Worm (Caenorhabditis elegans): ENCODE results near the gene T07C4.12.

The T07C4.12 gene

DNA sequence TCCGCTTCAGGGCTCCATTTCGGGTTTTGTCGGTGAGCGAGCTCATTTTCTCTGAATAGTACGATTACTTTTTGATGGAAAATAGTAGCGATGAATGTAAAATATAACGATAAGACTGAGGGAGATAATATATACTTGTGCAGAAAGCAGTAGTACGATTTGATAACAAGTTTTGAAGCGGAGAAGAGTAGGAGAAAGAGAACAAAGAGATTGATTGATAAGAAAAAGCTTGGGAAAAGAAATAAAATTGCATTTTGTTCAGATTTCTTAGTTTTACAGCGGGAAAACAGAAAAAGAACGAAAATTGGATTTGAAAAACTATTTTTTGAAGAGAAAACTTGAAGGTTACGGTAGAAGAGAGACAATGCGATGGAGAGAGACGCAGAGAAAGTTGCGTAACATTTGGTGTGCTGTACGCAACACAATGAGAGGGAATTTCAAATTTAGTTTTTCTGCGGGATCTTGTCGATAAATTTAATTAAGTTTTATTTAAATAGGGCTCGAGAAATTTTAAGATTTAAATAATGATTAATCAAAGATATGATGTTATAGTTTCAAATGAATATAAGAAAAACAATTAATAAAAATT lies 25.2 kb upstream of the T07C4.12 start, which contains the start of gene umps-1:
umps-1 (minus strand) TSS at position 51 of the 589 bp plus-strand sequence.
- no peak for TF ChIP-seq ama-1 (optimal IDR thresholded peaks at IDR 0.05)
- no peak for TF ChIP-seq peb-1 (tag; optimal IDR thresholded peaks at IDR 0.05)
- TF ChIP-seq fos-1 (tag; optimal IDR thresholded peaks at IDR 0.05) = peak; percentile 50
- peak; percentile 82 for TF ChIP-seq unc-55 (GFP tag; optimal IDR thresholded peaks at IDR 0.05)
- no peak for TF ChIP-seq mbf-1 (tag; optimal IDR thresholded peaks at IDR 0.05)
- TF ChIP-seq nhr-11 (tag; optimal IDR thresholded peaks at IDR 0.05) = no peak
- TF ChIP-seq ztf-4 (tag; optimal IDR thresholded peaks at IDR 0.05) = no peak
- TF ChIP-seq Y55F3AM.14 (GFP tag; optimal IDR thresholded peaks at IDR 0.05) = no peak
- TF ChIP-seq mdl-1 (tag; optimal IDR thresholded peaks at IDR 0.05) = no peak
- no peak for TF ChIP-seq lin-11 (tag; optimal IDR thresholded peaks at IDR 0.05)
- no peak for TF ChIP-seq ztf-1 (GFP tag; conservative IDR thresholded peaks at IDR 0.05)
- no peak for TF ChIP-seq ceh-82 (tag; optimal IDR thresholded peaks at IDR 0.05)
- TF ChIP-seq sma-3 (GFP tag; optimal IDR thresholded peaks at IDR 0.05) = peak; percentile 80
- no peak for TF ChIP-seq ZK546.5 (tag; optimal IDR thresholded peaks at IDR 0.05)
- TF ChIP-seq unc-62 (GFP tag; optimal IDR thresholded peaks at IDR 0.05) = no peak
- TF ChIP-seq lsy-2 (tag; optimal IDR thresholded peaks at IDR 0.05) = peak; percentile 93 to 99
- peak; percentile 63 for TF ChIP-seq nhr-129 (tag; optimal IDR thresholded peaks at IDR 0.05)
- TF ChIP-seq gmeb-1 (tag; optimal IDR thresholded peaks at IDR 0.05) = peak; percentile 98
- TF ChIP-seq sma-9 (GFP tag; optimal IDR thresholded peaks at IDR 0.05) = peak; percentile 69
- no peak for TF ChIP-seq sma-9 (tag; optimal IDR thresholded peaks at IDR 0.05)
- TF ChIP-seq elt-1 (tag; optimal IDR thresholded peaks at IDR 0.05) = no peak
- TF ChIP-seq lin-39 (tag; optimal IDR thresholded peaks at IDR 0.05) = no peak
- TF ChIP-seq nhr-21 (tag; optimal IDR thresholded peaks at IDR 0.05) = peak; percentile 71
- TF ChIP-seq elt-3 (tag; optimal IDR thresholded peaks at IDR 0.05) = no peak
- no peak for TF ChIP-seq nhr-12 (tag; optimal IDR thresholded peaks at IDR 0.05)
- TF ChIP-seq snpc-4 (tag; optimal IDR thresholded peaks at IDR 0.05) = peak; percentile 74
- no peak for TF ChIP-seq zag-1 (tag; optimal IDR thresholded peaks at IDR 0.05)
- TF ChIP-seq crh-2 (tag; optimal IDR thresholded peaks at IDR 0.05) = peak; percentile 85
- no peak for TF ChIP-seq alr-1 (tag; optimal IDR thresholded peaks at IDR 0.05)
- no peak for TF ChIP-seq nhr-10 (tag; optimal IDR thresholded peaks at IDR 0.05)
- no peak for TF ChIP-seq ztf-11 (tag; optimal IDR thresholded peaks at IDR 0.05)
- TF ChIP-seq C34F6.9 (tag; optimal IDR thresholded peaks at IDR 0.05) = peak; percentile 72
- TF ChIP-seq egl-27 (tag; optimal IDR thresholded peaks at IDR 0.05) = no peak
- TF ChIP-seq skn-1 (tag; optimal IDR thresholded peaks at IDR 0.05) = no peak
- TF ChIP-seq nhr-77 (tag; optimal IDR thresholded peaks at IDR 0.05) = no peak
- peak; percentile 50 for TF ChIP-seq nhr-6 (tag; optimal IDR thresholded peaks at IDR 0.05)
- TF ChIP-seq aly-2 (tag; optimal IDR thresholded peaks at IDR 0.05) = no peak
- TF ChIP-seq dmd-4 (tag; optimal IDR thresholded peaks at IDR 0.05) = no peak
- peak; percentile 37 for TF ChIP-seq F13H6.1 (tag; optimal IDR thresholded peaks at IDR 0.05)
- TF ChIP-seq blmp-1 (tag; optimal IDR thresholded peaks at IDR 0.05; ENCODE audit: insufficient read depth) = no peak
- TF ChIP-seq nhr-23 (tag; optimal IDR thresholded peaks at IDR 0.05) = no peak
- no peak for TF ChIP-seq ceh-16 (tag; optimal IDR thresholded peaks at IDR 0.05)
- TF ChIP-seq nhr-237 (tag; optimal IDR thresholded peaks at IDR 0.05) = no peak
- no peak for TF ChIP-seq nhr-25 (tag; optimal IDR thresholded peaks at IDR 0.05)
- no peak for TF ChIP-seq R02D3.7 (tag; optimal IDR thresholded peaks at IDR 0.05)
- no peak for TF ChIP-seq unc-39 (tag; optimal IDR thresholded peaks at IDR 0.05)
- TF ChIP-seq lin-13 (GFP tag; optimal IDR thresholded peaks at IDR 0.05) = peak; percentile 72
- peak; percentile 74 for TF ChIP-seq sem-4 (tag; optimal IDR thresholded peaks at IDR 0.05)
- TF ChIP-seq mab-5 (tag; optimal IDR thresholded peaks at IDR 0.05) = peak; percentile 34

Measured in whole organism, L2 larva.